Fruit fly (Drosophila melanogaster) whole organism, wandering third instar larva: Measurements from ENCODE around the gene SMSr.

ENCODE experiments used
- Myc ChIP-seq: fragments of >200 bp; optimal IDR thresholded peaks from 2 replicates; lab custom pipeline; 2017
- Rel ChIP-seq, 2 experiments: fragments of 200-800 bp; sonication (Bioruptor generic) in 1 of 2; optimal IDR thresholded peaks; 2 replicates in 1 of 2; 3 replicates in 1 of 2; lab custom pipeline; 2016 to 2019; ENCODE audit warnings: mild to moderate bottlenecking in 2 of 2, missing biosample characterization in 2 of 2, missing genetic modification characterization in 2 of 2, moderate library complexity in 1 of 2
- brk ChIP-seq: fragments of 200-800 bp; sonication (Bioruptor generic); optimal IDR thresholded peaks from 2 replicates; lab custom pipeline; 2016; ENCODE audit warnings: missing biosample characterization, mild to moderate bottlenecking, missing genetic modification characterization
- dl ChIP-seq, 2 experiments: fragments of 175-275, 200-275 bp in 1 of 2; fragments of 200-275 bp in 1 of 2; sonication (Bioruptor generic); optimal IDR thresholded peaks; lab custom pipeline; 2018; ENCODE audit warnings: mild to moderate bottlenecking in 2 of 2, missing biosample characterization in 2 of 2, missing genetic modification characterization in 2 of 2, moderate library complexity in 2 of 2; ENCODE audit not compliant: partially characterized antibody in 2 of 2, insufficient read depth in 1 of 2
- fru ChIP-seq: fragments of 200-800 bp; sonication (Bioruptor generic); optimal IDR thresholded peaks from 3 replicates; lab custom pipeline; 2016; ENCODE audit warnings: missing biosample characterization, mild to moderate bottlenecking, missing genetic modification characterization
- jim ChIP-seq: fragments of 175-275, 200-325 bp; sonication (Bioruptor generic); optimal IDR thresholded peaks from 2 replicates; lab custom pipeline; 2016; ENCODE audit warnings: missing biosample characterization, mild to moderate bottlenecking, missing genetic modification characterization
- rgr ChIP-seq: fragments of 200-800 bp; sonication (Bioruptor generic); optimal IDR thresholded peaks from 3 replicates; lab custom pipeline; 2016; ENCODE audit warnings: missing biosample characterization, mild to moderate bottlenecking, missing genetic modification characterization
- sage ChIP-seq: fragments of 200-800 bp; sonication (Bioruptor generic); optimal IDR thresholded peaks from 2 replicates; lab custom pipeline; 2016; ENCODE audit warnings: missing biosample characterization, mild to moderate bottlenecking, missing genetic modification characterization
- sv ChIP-seq: fragments of 200-800 bp; sonication (Bioruptor generic); optimal IDR thresholded peaks from 3 replicates; lab custom pipeline; 2016; ENCODE audit warnings: missing biosample characterization, missing genetic modification characterization

SMSr gene

DNA sequence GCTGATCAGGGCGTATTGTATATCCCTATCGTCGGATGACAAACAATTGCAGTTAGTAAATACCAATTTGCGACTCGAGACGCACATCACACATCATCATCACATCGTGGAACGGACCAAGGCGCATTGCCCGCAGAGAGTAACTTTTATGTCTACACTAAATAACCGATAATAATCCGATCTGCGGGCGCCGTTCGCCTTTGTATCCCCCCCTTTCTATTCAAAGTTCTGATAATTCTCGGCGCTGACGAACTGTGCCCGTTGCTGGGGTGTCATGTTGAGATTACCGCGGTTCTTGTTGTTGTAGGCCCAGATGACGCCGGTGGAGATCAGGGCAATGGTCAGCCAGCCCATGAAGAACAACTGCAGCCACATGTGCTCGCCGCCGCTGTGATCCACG lies 54.6 kb downstream of the SMSr start:
- TF ChIP-seq rgr (GFP tag; lab: Kevin White, UChicago) (no peak), sv (GFP tag; lab: Kevin White, UChicago) (no peak), fru (GFP tag; lab: Kevin White, UChicago) (no peak), brk (GFP tag; lab: Kevin White, UChicago) (no peak), sage (GFP tag; lab: Kevin White, UChicago) (no peak), jim (no peak), Rel (GFP tag; optimal IDR thresholded peaks at IDR 0.05; lab: Kevin White, UChicago) (no peak), Rel (tag; optimal IDR thresholded peaks at IDR 0.05; lab: Kevin White, UChicago) (no peak), dl (GFP tag; optimal IDR thresholded peaks at IDR 0.05; lab: Kevin White, UChicago; ENCODE audit: insufficient read depth in 1 of 2, partially characterized antibody in 2 of 2) (no peak), Myc (no peak)
